Worm (Caenorhabditis elegans) whole organism, midembryonic: ENCODE data around the gene ndub-2.

Experiments used
- T22C8.4 ChIP-seq: fragments of 200-800 bp; sonication (Bioruptor generic); IDR thresholded peaks from 2 replicates; pipeline ENCODE4 v1.3.6; 2022; ENCODE audit warnings: missing genetic modification characterization, missing compliant biosample characterization
- cog-1 ChIP-seq: sonication (generic microtip); optimal IDR thresholded peaks from 2 replicates; lab custom pipeline; 2016; ENCODE audit warnings: missing genetic modification characterization, missing compliant biosample characterization
- flt-1 ChIP-seq: fragments of 200-800 bp; sonication (Bioruptor generic); IDR thresholded peaks from 2 replicates; pipeline ENCODE4 v1.3.6; 2022; ENCODE audit warnings: missing genetic modification characterization, missing compliant biosample characterization
- klf-2 ChIP-seq: fragments of 200-800 bp; sonication (Bioruptor generic); conservative IDR thresholded peaks from 2 replicates; pipeline ENCODE4 v1.3.6; 2022; ENCODE audit warnings: missing genetic modification reagents, missing genetic modification characterization, missing compliant biosample characterization
- med-1 ChIP-seq: sonication (generic microtip); optimal IDR thresholded peaks from 2 replicates; lab custom pipeline; 2017; ENCODE audit warnings: missing genetic modification characterization, mild to moderate bottlenecking, missing compliant biosample characterization, antibody characterized with exemption, missing genetic modification reagents; ENCODE audit not compliant: insufficient read depth
- ref-1 ChIP-seq: fragments of 200-800 bp; sonication (Bioruptor generic); conservative IDR thresholded peaks from 2 replicates; pipeline ENCODE4 v1.3.6; 2022; ENCODE audit warnings: missing genetic modification reagents, missing genetic modification characterization, missing compliant biosample characterization
- tab-1 ChIP-seq: fragments of 200-800 bp; sonication (Bioruptor generic); IDR thresholded peaks from 2 replicates; pipeline ENCODE4 v1.3.6; 2022; ENCODE audit warnings: missing genetic modification characterization, missing compliant biosample characterization
- ztf-23 ChIP-seq: fragments of 200-800 bp; sonication (Bioruptor generic); IDR thresholded peaks from 2 replicates; pipeline ENCODE4 v1.3.6; 2022; ENCODE audit warnings: missing genetic modification reagents, missing genetic modification characterization, missing compliant biosample characterization

DNA sequence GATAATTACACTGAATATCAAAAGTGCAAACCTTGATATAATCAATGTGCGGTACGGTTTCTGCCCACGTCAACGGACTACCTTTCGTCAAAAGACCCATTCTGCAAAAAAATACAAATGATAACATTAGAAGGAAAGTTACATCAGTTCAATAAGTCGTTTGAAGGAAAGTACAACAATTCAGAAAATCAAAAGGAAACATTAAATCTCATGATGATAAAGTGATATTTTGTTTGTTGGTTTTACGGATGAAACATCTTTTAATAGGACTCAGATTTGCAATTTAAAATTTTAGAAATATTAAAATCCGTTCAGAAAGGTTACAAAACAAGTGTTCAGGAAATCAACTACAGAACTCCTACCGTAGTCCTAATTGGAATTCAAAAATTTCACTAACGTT is 42.0 kb downstream of the ndub-2 start, which contains the start of gene gcs-1:
- no peak for TF ChIP-seq med-1 (GFP tag; lab: Kevin White, UChicago)
- no peak for TF ChIP-seq cog-1 (tag; lab: Kevin White, UChicago)
- TF ChIP-seq ztf-23 (GFP tag; lab: Robert Waterston, UW), result no peak
- no peak for TF ChIP-seq T22C8.4 (GFP tag; lab: Robert Waterston, UW)
- no peak for TF ChIP-seq flt-1 (GFP tag; lab: Robert Waterston, UW)
- TF ChIP-seq ref-1 (GFP tag; lab: Robert Waterston, UW), result no peak
- no peak for TF ChIP-seq klf-2 (GFP tag; lab: Robert Waterston, UW)
- TF ChIP-seq tab-1, result no peak
